Fruit fly (Drosophila melanogaster) whole organism, pupa: Measurements from ENCODE around the gene CG34456.

Source experiments
- CG8159 ChIP-seq: fragments of 200-800 bp; sonication (Bioruptor generic); optimal IDR thresholded peaks from 3 replicates; lab custom pipeline; 2018; ENCODE audit warnings: missing biosample characterization, mild to moderate bottlenecking, missing genetic modification characterization, moderate library complexity
- D1 ChIP-seq: fragments of 200-800 bp; sonication (Bioruptor generic); optimal IDR thresholded peaks from 2 replicates; lab custom pipeline; 2018; ENCODE audit warnings: missing biosample characterization, mild to moderate bottlenecking, missing genetic modification characterization, moderate library complexity
- Snoo ChIP-seq: fragments of 200-800 bp; sonication (Bioruptor generic); optimal IDR thresholded peaks from 3 replicates; lab custom pipeline; 2017; ENCODE audit warnings: missing biosample characterization, mild to moderate bottlenecking, missing genetic modification characterization, inconsistent platforms
- fd96Ca ChIP-seq: fragments of 200-800 bp; sonication (Bioruptor generic); IDR thresholded peaks from 3 replicates; pipeline ENCODE4 v1.3.6; 2022; ENCODE audit warnings: missing biosample characterization, missing genetic modification characterization

dm6 chr3L:9345157-9345556 lies 16.8 kb upstream of the CG34456 start:
- TF ChIP-seq Snoo (no peak), fd96Ca (GFP tag; lab: Robert Waterston, UW) (no peak), CG8159 (tag; lab: Kevin White, UChicago) (no peak), D1 (no peak)
